Worm (Caenorhabditis elegans): ENCODE data around the gene Y32G9A.5.
A peak's percentile ranks its signal among the peaks of the same experiment; 100 is the strongest.

The Y32G9A.5 gene

DNA sequence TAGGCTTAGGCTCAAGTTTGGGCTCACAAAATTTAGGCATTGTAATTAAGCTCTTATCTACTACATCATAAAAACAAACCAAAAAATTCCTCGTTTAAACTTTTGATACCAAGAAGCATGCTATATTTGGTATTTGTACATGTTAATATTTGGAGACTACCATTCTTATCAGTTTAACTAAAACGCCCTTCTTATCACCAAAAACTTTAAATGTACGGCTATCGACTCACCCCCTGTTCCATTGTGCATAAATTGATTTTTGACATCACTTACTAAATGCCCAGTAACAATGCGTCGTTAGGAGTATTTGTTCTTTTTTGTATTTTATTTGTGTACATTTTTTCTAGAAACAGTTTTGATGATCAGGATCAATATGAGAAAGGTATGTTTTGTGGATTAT is 19.6 kb downstream of the Y32G9A.5 start, which contains the start of gene T06A1.5 (continued):
- no peak for TF ChIP-seq nhr-6 (tag; optimal IDR thresholded peaks at IDR 0.05)
- no peak for TF ChIP-seq zip-2 (tag; optimal IDR thresholded peaks at IDR 0.05)
- TF ChIP-seq gei-8 (GFP tag; optimal IDR thresholded peaks at IDR 0.05): no peak
- no peak for TF ChIP-seq unc-130 (GFP tag; optimal IDR thresholded peaks at IDR 0.05)
- no peak for TF ChIP-seq D1046.2 (GFP tag; IDR thresholded peaks at IDR 0.05)
- no peak for TF ChIP-seq daf-8 (GFP tag; IDR thresholded peaks at IDR 0.05)
- TF ChIP-seq ztf-7 (tag; optimal IDR thresholded peaks at IDR 0.05): no peak
- TF ChIP-seq egl-27 (tag; optimal IDR thresholded peaks at IDR 0.05): no peak
- no peak for TF ChIP-seq mes-2 (tag; optimal IDR thresholded peaks at IDR 0.05; ENCODE audit: poor library complexity, severe bottlenecking)
- TF ChIP-seq nhr-28 (tag; optimal IDR thresholded peaks at IDR 0.05): peak; percentile 86
- no peak for TF ChIP-seq lir-3 (tag; optimal IDR thresholded peaks at IDR 0.05)
- TF ChIP-seq mep-1 (tag; optimal IDR thresholded peaks at IDR 0.05): no peak
- TF ChIP-seq nhr-42 (GFP tag; IDR thresholded peaks at IDR 0.05): no peak
- no peak for TF ChIP-seq R02D3.7 (tag; optimal IDR thresholded peaks at IDR 0.05)
- TF ChIP-seq ces-1 (GFP tag; optimal IDR thresholded peaks at IDR 0.05): no peak
- TF ChIP-seq dmd-9 (GFP tag; IDR thresholded peaks at IDR 0.05): no peak
- no peak for TF ChIP-seq php-3 (GFP tag; IDR thresholded peaks at IDR 0.05)
- no peak for TF ChIP-seq F44E2.7 (GFP tag; IDR thresholded peaks at IDR 0.05)
- no peak for TF ChIP-seq ceh-20 (GFP tag; IDR thresholded peaks at IDR 0.05)
- TF ChIP-seq nhr-111 (GFP tag; optimal IDR thresholded peaks at IDR 0.05): no peak
- TF ChIP-seq dmd-6 (GFP tag; IDR thresholded peaks at IDR 0.05): peak; percentile 61; the same call in 1 of the 2 replicates
- no peak for TF ChIP-seq daf-16 (GFP tag; optimal IDR thresholded peaks at IDR 0.05)
- TF ChIP-seq daf-16 (tag; optimal IDR thresholded peaks at IDR 0.05): peak; percentile 51
- no peak for TF ChIP-seq ama-1 (optimal IDR thresholded peaks at IDR 0.05)
- peak; percentile 1 for TF ChIP-seq mxl-3 (GFP tag; optimal IDR thresholded peaks at IDR 0.05)
- no peak for TF ChIP-seq nhr-48 (tag; optimal IDR thresholded peaks at IDR 0.05)
- no peak for TF ChIP-seq ceh-62 (tag; optimal IDR thresholded peaks at IDR 0.05)
- TF ChIP-seq hmg-1.1 (GFP tag; IDR thresholded peaks at IDR 0.05): no peak
- TF ChIP-seq dmd-8 (GFP tag; IDR thresholded peaks at IDR 0.05): no peak
- no peak for TF ChIP-seq ceh-44 (GFP tag; IDR thresholded peaks at IDR 0.05)
- TF ChIP-seq pqm-1 (tag; optimal IDR thresholded peaks at IDR 0.05): peak; percentile 90
- TF ChIP-seq daf-12 (tag; optimal IDR thresholded peaks at IDR 0.05): no peak
- peak; percentile 66 for TF ChIP-seq dve-1 (tag; optimal IDR thresholded peaks at IDR 0.05; ENCODE audit: insufficient read depth)
- no peak for TF ChIP-seq nhr-10 (tag; optimal IDR thresholded peaks at IDR 0.05)
- TF ChIP-seq daf-19 (GFP tag; conservative IDR thresholded peaks at IDR 0.05): no peak
- TF ChIP-seq nhr-76 (tag; optimal IDR thresholded peaks at IDR 0.05): no peak
- peak in 1 of 2 experiments; percentile 22 for TF ChIP-seq unc-62 (GFP tag; optimal IDR thresholded peaks at IDR 0.05 in 1 of 2)
- TF ChIP-seq unc-62 (tag; optimal IDR thresholded peaks at IDR 0.05): no peak
- no peak for TF ChIP-seq T26A8.4 (GFP tag; IDR thresholded peaks at IDR 0.05)
- no peak for TF ChIP-seq pha-4 (GFP tag; IDR thresholded peaks at IDR 0.05)
- no peak for TF ChIP-seq pha-4 (tag; optimal IDR thresholded peaks at IDR 0.05)
- TF ChIP-seq attf-4 (tag; optimal IDR thresholded peaks at IDR 0.05): no peak
- TF ChIP-seq aly-2 (tag; optimal IDR thresholded peaks at IDR 0.05): no peak
- no peak for TF ChIP-seq lin-1 (GFP tag; IDR thresholded peaks at IDR 0.05)
- no peak for TF ChIP-seq Y48G9A.11 (GFP tag; IDR thresholded peaks at IDR 0.05)
- no peak for TF ChIP-seq cey-2 (tag; optimal IDR thresholded peaks at IDR 0.05; ENCODE audit: borderline replicate concordance, insufficient read depth)
